Worm (Caenorhabditis elegans): ENCODE results near the gene sra-34.

The sra-34 gene

DNA sequence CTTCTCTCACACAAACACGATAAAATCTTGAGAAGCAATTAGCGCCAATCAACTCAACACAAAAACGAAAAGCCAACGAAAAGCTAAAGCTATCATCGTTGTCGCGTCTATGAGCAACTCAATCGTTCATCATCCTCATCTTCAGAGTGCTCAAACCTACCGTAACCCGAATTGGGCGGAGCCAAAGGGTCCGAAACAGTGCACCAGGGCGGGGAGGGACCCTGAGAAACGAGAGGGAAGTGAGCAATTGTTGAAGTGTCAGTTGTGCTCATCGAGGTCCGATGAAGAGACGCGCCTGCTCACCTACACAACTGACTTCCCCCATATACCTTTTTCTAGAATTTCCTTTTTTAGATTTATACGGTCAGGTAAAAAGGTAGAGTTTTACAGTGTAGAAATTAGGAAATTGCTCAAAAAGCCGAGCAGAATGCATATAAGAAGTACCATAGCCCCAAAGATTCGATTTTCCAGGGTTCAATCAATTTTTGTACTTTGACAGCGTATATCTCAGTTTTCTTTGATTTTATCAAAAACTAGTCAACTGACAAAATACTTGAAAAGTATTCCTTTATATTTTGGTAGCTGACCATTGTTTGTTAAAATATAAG is 25.1 kb downstream of the sra-34 start, which contains the start of gene hlh-1:
hlh-1 (plus strand) TSS at position 275 of the 608 bp plus-strand sequence.
- TF ChIP-seq tra-4 (tag; optimal IDR thresholded peaks at IDR 0.05) (no peak), flt-1 (GFP tag; IDR thresholded peaks at IDR 0.05) (peak; percentile 33; the same call in 1 of the 2 replicates)

DNA sequence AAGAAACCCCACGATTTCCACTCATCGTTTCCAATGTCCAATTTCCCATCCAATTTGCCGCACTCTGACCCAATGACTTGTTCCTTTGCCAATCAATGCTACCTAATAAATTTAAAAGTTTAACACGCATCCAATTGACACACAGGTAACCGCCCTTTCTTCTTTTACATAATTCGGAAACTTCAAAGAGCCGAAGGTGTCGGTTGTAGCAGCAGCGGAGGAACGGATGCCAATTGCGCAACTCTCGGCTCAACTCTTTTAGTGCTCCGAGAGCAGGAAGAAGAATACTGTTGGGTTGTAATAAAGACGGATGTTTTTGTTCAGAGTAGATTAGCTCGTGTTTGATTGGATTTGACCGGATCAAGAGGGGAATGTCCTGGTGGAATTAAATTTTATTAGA is 26.2 kb downstream of the sra-34 start:
- TF ChIP-seq hmg-4 (GFP tag; optimal IDR thresholded peaks at IDR 0.05) = peak; percentile 40
- no peak for TF ChIP-seq ets-7 (tag; optimal IDR thresholded peaks at IDR 0.05)

DNA sequence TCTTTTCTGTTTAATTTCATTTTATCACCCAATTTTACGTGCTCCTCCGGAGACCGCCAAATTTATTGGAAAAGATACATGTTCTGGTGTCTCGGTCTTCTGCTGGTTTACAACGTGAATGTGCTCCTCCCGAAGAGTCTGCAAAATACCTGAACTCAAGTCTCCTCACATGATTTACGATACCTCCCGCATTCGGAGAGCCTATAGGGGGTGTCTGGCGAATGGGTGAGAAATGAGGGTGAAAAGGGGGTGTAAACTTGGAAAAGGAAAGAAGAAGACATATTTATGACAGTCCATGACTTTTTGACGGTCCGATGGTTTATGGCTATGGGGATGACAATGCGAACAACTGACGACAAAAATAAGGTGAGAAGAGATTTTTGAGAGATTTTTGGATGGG is 27.2 kb downstream of the sra-34 start:
- TF ChIP-seq tbx-37 (GFP tag; conservative IDR thresholded peaks at IDR 0.05) = no peak
- no peak for TF ChIP-seq flt-1 (GFP tag; IDR thresholded peaks at IDR 0.05)
- TF ChIP-seq hmbx-1 (tag; optimal IDR thresholded peaks at IDR 0.05) = no peak
- TF ChIP-seq F13C5.2 (tag; optimal IDR thresholded peaks at IDR 0.05) = no peak
- TF ChIP-seq tbx-11 (GFP tag; IDR thresholded peaks at IDR 0.05) = 0 out of 2 replicates have a peak, but pooled peaks have one; percentile 38
- TF ChIP-seq ama-1 (optimal IDR thresholded peaks at IDR 0.05) = no peak
- no peak for TF ChIP-seq hmg-4 (GFP tag; optimal IDR thresholded peaks at IDR 0.05)

DNA sequence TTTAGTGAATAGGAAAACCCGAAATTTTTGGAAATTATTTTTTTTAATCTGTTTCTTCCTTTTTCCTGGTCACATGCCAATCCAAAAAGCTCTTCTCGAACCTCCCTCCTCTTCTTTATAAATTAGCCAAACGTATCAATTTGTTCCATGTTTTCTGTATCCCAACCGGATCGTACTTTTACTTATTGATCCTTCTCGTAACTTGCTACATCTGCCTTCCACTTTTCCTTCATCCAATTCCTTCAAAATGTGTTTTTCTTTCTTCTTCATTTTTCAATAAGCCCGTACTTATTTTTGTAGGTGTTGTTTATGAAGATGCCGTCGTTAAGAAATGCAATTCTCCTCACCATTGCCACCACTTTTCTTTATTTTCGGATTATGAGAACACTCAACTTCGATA is 31.6 kb downstream of the sra-34 start, which contains the start of gene cyp-23A1:
cyp-23A1 (plus strand) TSS at position 301 of the 400 bp plus-strand sequence.
- TF ChIP-seq ceh-36 (tag; optimal IDR thresholded peaks at IDR 0.05) (no peak), hnd-1 (tag; optimal IDR thresholded peaks at IDR 0.05) (no peak), ets-7 (tag; optimal IDR thresholded peaks at IDR 0.05) (no peak), tbx-11 (GFP tag; IDR thresholded peaks at IDR 0.05) (no peak), sea-1 (GFP tag; conservative IDR thresholded peaks at IDR 0.05) (no peak), ceh-13 (GFP tag; optimal IDR thresholded peaks at IDR 0.05) (no peak)

DNA sequence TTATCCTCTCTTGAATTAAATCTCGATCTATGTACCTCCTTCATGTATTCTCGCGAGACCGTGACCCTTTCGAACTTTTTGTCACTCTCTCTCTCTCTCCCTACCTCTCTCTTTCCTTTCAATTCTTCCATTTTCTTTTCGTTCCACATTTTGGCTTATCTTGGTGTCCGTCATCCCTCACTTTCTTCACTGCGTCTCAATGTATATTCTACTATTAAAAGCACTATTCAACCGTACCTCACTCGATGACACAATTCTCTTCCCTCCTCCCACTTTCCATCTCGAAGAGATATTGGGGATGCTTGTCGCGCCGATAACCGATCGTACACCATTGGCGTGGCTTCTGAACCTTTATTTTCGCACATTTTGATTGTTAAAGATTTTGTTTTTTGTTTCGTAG is 32.8 kb downstream of the sra-34 start:
- TF ChIP-seq F13C5.2 (tag; optimal IDR thresholded peaks at IDR 0.05) (no peak), hmg-4 (GFP tag; optimal IDR thresholded peaks at IDR 0.05) (no peak), ceh-36 (tag; optimal IDR thresholded peaks at IDR 0.05) (no peak), tbx-37 (GFP tag; conservative IDR thresholded peaks at IDR 0.05) (no peak), flt-1 (GFP tag; IDR thresholded peaks at IDR 0.05) (no peak), scrt-1 (GFP tag; IDR thresholded peaks at IDR 0.05) (no peak), ets-7 (tag; optimal IDR thresholded peaks at IDR 0.05) (no peak), hnd-1 (tag; optimal IDR thresholded peaks at IDR 0.05) (no peak)

DNA sequence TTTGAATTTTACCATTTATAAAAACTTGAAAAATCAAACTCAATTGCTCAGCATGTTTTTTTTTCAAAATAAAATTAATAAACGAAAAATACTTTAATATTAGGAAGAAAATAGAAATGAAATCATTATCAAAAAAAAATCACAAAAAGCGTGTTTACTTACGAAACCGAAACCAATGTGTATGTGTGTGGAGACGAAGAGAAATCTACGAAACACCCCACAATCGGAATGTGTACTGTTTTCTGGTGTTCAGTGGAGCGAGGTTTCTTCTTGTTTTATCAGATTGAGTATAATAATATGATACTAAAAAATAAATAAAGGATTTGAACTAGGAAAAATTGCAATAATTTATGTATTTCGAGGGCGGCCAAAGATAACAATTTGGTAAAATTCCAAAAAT is 35.8 kb downstream of the sra-34 start:
- TF ChIP-seq ama-1 (optimal IDR thresholded peaks at IDR 0.05) (no peak), hmg-4 (GFP tag; optimal IDR thresholded peaks at IDR 0.05) (no peak)

DNA sequence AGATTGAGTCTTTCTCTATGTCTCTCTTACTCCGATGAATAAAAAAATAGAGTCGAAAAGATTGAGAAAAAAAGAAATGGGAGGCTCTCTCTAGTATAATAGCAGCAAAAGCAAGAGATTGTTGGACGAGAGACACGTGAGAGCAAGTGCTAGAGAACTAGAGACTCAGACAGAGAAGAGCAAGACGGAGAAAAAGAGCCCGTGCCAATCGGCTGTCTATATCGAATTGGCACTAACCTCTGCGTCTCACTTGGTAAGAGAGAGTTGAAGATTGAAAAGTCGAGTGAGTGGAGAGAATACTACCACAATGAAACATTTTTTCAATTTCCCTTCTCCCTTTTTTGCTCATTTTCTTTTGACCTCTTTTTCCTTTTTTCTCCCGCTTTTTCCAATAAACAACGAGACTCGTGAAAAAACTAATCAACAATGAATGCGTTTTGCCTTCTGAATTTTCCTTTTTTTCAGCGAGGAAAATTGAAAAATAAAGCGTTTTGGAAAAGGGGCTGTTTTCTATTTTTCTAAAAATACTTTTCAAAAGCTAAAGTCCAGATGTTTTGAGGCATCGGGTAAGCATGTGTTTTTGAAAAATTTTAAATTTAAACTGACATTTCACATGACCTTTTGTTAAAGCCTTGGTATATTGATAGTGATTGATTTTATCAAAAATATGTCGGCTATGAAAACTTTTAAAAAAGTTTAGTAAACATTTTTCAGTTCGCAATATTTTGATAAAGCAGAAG is 36.7 kb downstream of the sra-34 start:
- TF ChIP-seq hmg-4 (GFP tag; optimal IDR thresholded peaks at IDR 0.05) (peak; percentile 9), F13C5.2 (tag; optimal IDR thresholded peaks at IDR 0.05) (peak; percentile 32), hnd-1 (tag; optimal IDR thresholded peaks at IDR 0.05) (no peak), aly-1 (tag; optimal IDR thresholded peaks at IDR 0.05) (no peak), flt-1 (GFP tag; IDR thresholded peaks at IDR 0.05) (no peak), scrt-1 (GFP tag; IDR thresholded peaks at IDR 0.05) (no peak), hmbx-1 (tag; optimal IDR thresholded peaks at IDR 0.05) (no peak)

DNA sequence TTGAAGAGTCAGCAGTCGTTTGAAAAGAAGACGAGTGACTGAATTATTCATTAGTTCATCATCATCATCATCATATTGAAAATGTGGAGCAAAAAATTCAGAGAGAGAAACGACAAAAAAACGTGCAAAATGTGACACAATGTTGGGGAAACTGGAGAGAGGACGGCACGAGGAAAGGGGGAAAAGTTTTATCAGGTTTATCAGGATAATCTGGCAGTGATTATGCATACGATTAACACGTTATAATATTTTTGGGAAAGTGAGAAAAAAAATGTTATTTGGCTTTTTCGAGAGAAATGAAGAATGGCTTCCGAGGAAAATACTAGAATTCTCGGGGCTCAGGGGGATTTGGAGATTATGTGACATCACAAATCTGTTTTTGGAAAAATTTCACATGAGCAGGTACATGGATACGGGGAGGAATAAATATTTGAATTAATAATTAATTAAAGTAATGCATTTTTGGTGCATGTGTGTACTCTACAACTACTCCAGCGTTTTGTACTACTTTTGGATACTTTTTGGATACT is 38.3 kb downstream of the sra-34 start, which contains the start of gene camt-1:
camt-1 (minus strand) TSS at position 51 of the 530 bp plus-strand sequence.
- TF ChIP-seq flt-1 (GFP tag; IDR thresholded peaks at IDR 0.05) = no peak
- no peak for TF ChIP-seq sea-1 (GFP tag; conservative IDR thresholded peaks at IDR 0.05)
- no peak for TF ChIP-seq hmbx-1 (tag; optimal IDR thresholded peaks at IDR 0.05)
- TF ChIP-seq aly-1 (tag; optimal IDR thresholded peaks at IDR 0.05) = no peak
- no peak for TF ChIP-seq ets-7 (tag; optimal IDR thresholded peaks at IDR 0.05)
- TF ChIP-seq tra-4 (tag; optimal IDR thresholded peaks at IDR 0.05) = no peak
- TF ChIP-seq pes-1 (GFP tag; IDR thresholded peaks at IDR 0.05) = no peak
- no peak for TF ChIP-seq ama-1 (optimal IDR thresholded peaks at IDR 0.05)
- TF ChIP-seq ceh-36 (tag; optimal IDR thresholded peaks at IDR 0.05) = no peak
- TF ChIP-seq ceh-13 (GFP tag; optimal IDR thresholded peaks at IDR 0.05) = no peak
- no peak for TF ChIP-seq F13C5.2 (tag; optimal IDR thresholded peaks at IDR 0.05)
- no peak for TF ChIP-seq hmg-4 (GFP tag; optimal IDR thresholded peaks at IDR 0.05)
- no peak for TF ChIP-seq B0310.2 (tag; optimal IDR thresholded peaks at IDR 0.05)
- TF ChIP-seq tbx-11 (GFP tag; IDR thresholded peaks at IDR 0.05) = no peak
- TF ChIP-seq tbx-37 (GFP tag; conservative IDR thresholded peaks at IDR 0.05) = no peak
- no peak for TF ChIP-seq hnd-1 (tag; optimal IDR thresholded peaks at IDR 0.05)
- no peak for TF ChIP-seq scrt-1 (GFP tag; IDR thresholded peaks at IDR 0.05)

DNA sequence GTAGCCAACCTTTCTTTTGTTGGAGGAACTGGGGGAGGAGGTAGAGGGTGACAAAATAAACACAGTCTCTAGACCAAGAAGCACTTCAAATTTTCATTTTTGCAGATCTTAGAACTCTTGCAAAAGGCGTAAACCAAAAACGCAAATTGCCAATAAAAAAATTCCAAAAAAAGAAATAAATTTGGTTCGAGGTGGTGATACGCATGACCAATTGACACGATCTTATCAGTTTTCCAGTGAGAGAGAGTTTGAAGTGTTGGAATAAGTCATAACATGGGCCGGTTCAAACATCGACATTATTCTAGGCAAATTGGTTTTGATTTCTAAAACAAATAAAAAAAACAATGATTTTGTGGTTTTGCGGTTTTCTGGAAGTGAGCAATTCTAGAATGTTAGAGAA is 47.6 kb downstream of the sra-34 start:
- TF ChIP-seq ceh-36 (tag; optimal IDR thresholded peaks at IDR 0.05) = no peak
- TF ChIP-seq pes-1 (GFP tag; IDR thresholded peaks at IDR 0.05) = no peak
- no peak for TF ChIP-seq ets-7 (tag; optimal IDR thresholded peaks at IDR 0.05)
- no peak for TF ChIP-seq hmg-4 (GFP tag; optimal IDR thresholded peaks at IDR 0.05)
- TF ChIP-seq ama-1 (optimal IDR thresholded peaks at IDR 0.05) = no peak
- no peak for TF ChIP-seq tbx-11 (GFP tag; IDR thresholded peaks at IDR 0.05)
- TF ChIP-seq flt-1 (GFP tag; IDR thresholded peaks at IDR 0.05) = no peak
- no peak for TF ChIP-seq hnd-1 (tag; optimal IDR thresholded peaks at IDR 0.05)
- no peak for TF ChIP-seq B0310.2 (tag; optimal IDR thresholded peaks at IDR 0.05)
- TF ChIP-seq hmbx-1 (tag; optimal IDR thresholded peaks at IDR 0.05) = no peak
- TF ChIP-seq scrt-1 (GFP tag; IDR thresholded peaks at IDR 0.05) = no peak
- TF ChIP-seq aly-1 (tag; optimal IDR thresholded peaks at IDR 0.05) = no peak
- no peak for TF ChIP-seq tbx-37 (GFP tag; conservative IDR thresholded peaks at IDR 0.05)
- TF ChIP-seq tra-4 (tag; optimal IDR thresholded peaks at IDR 0.05) = no peak
